Fruit fly (Drosophila melanogaster) S2 (cell line): Measurements from ENCODE around the gene CG17732.

Experiments
- CG8478 ChIP-seq: fragments of >200 bp; optimal IDR thresholded peaks from 2 replicates; lab custom pipeline; 2018
- CTCF ChIP-seq, 2 experiments: fragments of >200 bp; optimal IDR thresholded peaks; 2 replicates each; lab custom pipeline; 2018

DNA sequence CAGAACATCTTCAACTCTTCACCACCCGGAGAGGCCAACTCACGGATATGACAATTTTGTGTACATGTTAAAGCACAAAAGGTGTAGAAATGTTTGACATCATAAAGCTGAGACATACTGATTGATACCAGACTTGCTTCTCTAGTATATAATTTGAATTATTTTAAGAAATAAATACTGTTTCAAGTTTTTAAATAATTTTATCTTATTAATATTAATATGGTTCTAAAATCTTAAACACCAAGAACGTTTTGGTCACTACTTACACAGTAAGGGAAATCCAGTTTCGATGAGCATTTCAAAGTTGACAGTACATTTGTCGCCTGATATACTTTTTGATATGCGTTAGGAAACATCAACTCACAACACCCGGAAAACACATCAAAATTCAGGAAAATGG lies 4.3 kb downstream of the CG17732 start, which contains the start of the genes hale and schuy:
- TF ChIP-seq CG8478 (lab: Kevin White, UChicago) (no peak), CTCF (optimal IDR thresholded peaks at IDR 0.05; lab: Kevin White, UChicago) (no peak)
